Fruit fly (Drosophila melanogaster) whole organism, prepupa: Measurements from ENCODE around the gene CG5107.
A peak's percentile ranks its signal among the peaks of the same experiment; 100 is the strongest.

ENCODE experiments used
- Blimp-1 ChIP-seq: fragments of 200-800 bp; sonication (Bioruptor generic); optimal IDR thresholded peaks from 3 replicates; lab custom pipeline; 2017; ENCODE audit warnings: missing biosample characterization, missing genetic modification characterization, mild to moderate bottlenecking, moderate library complexity, missing genetic modification reagents
- CG10631 ChIP-seq: fragments of 200-800 bp; sonication (Bioruptor generic); optimal IDR thresholded peaks from 2 replicates; lab custom pipeline; 2016; ENCODE audit warnings: missing biosample characterization, missing genetic modification characterization
- CG11294 ChIP-seq: fragments of 200-800 bp; sonication (Bioruptor generic); IDR thresholded peaks from 2 replicates; pipeline ENCODE4 v1.3.6; 2022; ENCODE audit warnings: missing biosample characterization, missing genetic modification characterization
- CG11762 ChIP-seq: fragments of 200-800 bp; sonication (Bioruptor generic); optimal IDR thresholded peaks from 3 replicates; lab custom pipeline; 2016; ENCODE audit warnings: missing biosample characterization, missing genetic modification characterization; ENCODE audit not compliant: insufficient read depth
- CG11902 ChIP-seq: fragments of 200-800 bp; sonication (Bioruptor generic); optimal IDR thresholded peaks from 3 replicates; lab custom pipeline; 2016; ENCODE audit warnings: missing biosample characterization, missing genetic modification characterization
- CG15336 ChIP-seq: fragments of 200-800 bp; sonication (Bioruptor generic); IDR thresholded peaks from 2 replicates; pipeline ENCODE4 v1.3.6; 2022; ENCODE audit warnings: missing biosample characterization, missing genetic modification characterization
- CG3032 ChIP-seq: fragments of 200-800 bp; optimal IDR thresholded peaks from 2 replicates; lab custom pipeline; 2019; ENCODE audit warnings: missing biosample characterization, mild to moderate bottlenecking, missing genetic modification characterization, moderate library complexity
- CG32006 ChIP-seq: fragments of 200-800 bp; sonication (Bioruptor generic); optimal IDR thresholded peaks from 3 replicates; lab custom pipeline; 2017; ENCODE audit warnings: missing biosample characterization, mild to moderate bottlenecking, missing genetic modification characterization
- CG34406 ChIP-seq: fragments of 200-800 bp; sonication (Bioruptor generic); optimal IDR thresholded peaks from 3 replicates; lab custom pipeline; 2016; ENCODE audit warnings: missing biosample characterization, missing genetic modification characterization
- CG6163 ChIP-seq: fragments of 200-800 bp; sonication (Bioruptor generic); IDR thresholded peaks from 3 replicates; pipeline ENCODE4 v1.3.6; 2022; ENCODE audit warnings: missing biosample characterization, missing genetic modification characterization
- CG6276 ChIP-seq: fragments of 200-800 bp; sonication (Bioruptor generic); optimal IDR thresholded peaks from 2 replicates; lab custom pipeline; 2017; ENCODE audit warnings: missing biosample characterization, mild to moderate bottlenecking, missing genetic modification characterization
- CG6792 ChIP-seq: fragments of 200-800 bp; sonication (Bioruptor generic); optimal IDR thresholded peaks from 3 replicates; lab custom pipeline; 2016; ENCODE audit warnings: missing biosample characterization, missing genetic modification characterization
- CG6808 ChIP-seq: fragments of 200-800 bp; sonication (Bioruptor generic); optimal IDR thresholded peaks from 3 replicates; lab custom pipeline; 2017; ENCODE audit warnings: missing biosample characterization, missing genetic modification characterization, mild to moderate bottlenecking, moderate library complexity, missing genetic modification reagents
- CG6854 ChIP-seq: fragments of 200-800 bp; sonication (Bioruptor generic); optimal IDR thresholded peaks from 2 replicates; lab custom pipeline; 2017; ENCODE audit warnings: missing biosample characterization, mild to moderate bottlenecking, missing genetic modification characterization
- CG7368 ChIP-seq: fragments of 200-800 bp; sonication (Bioruptor generic); optimal IDR thresholded peaks from 3 replicates; lab custom pipeline; 2016; ENCODE audit warnings: missing biosample characterization, missing genetic modification characterization
- CG8119 ChIP-seq: fragments of 200-800 bp; sonication (Bioruptor generic); IDR thresholded peaks from 3 replicates; pipeline ENCODE4 v1.3.6; 2022; ENCODE audit warnings: missing biosample characterization, missing genetic modification characterization
- CG8319 ChIP-seq: fragments of 200-800 bp; sonication (Bioruptor generic); optimal IDR thresholded peaks from 3 replicates; lab custom pipeline; 2016; ENCODE audit warnings: missing biosample characterization, missing genetic modification characterization
- CG9139 ChIP-seq: fragments of 200-800 bp; sonication (Bioruptor generic); optimal IDR thresholded peaks from 3 replicates; lab custom pipeline; 2017; ENCODE audit warnings: missing biosample characterization, mild to moderate bottlenecking, missing genetic modification characterization
- Eip75B ChIP-seq: fragments of 200-800 bp; sonication (Bioruptor generic); optimal IDR thresholded peaks from 3 replicates; lab custom pipeline; 2016; ENCODE audit warnings: missing biosample characterization, missing genetic modification characterization
- Eip78C ChIP-seq: fragments of 200-800 bp; sonication (Bioruptor generic); peaks from one replicate; lab custom pipeline; 2016; ENCODE audit warnings: missing biosample characterization, missing genetic modification characterization
- Eip93F ChIP-seq: fragments of 200-800 bp; sonication (Bioruptor generic); optimal IDR thresholded peaks from 2 replicates; lab custom pipeline; 2016; ENCODE audit warnings: missing biosample characterization, mild to moderate bottlenecking, missing genetic modification characterization
- Ets21C ChIP-seq: fragments of 200-800 bp; sonication (Bioruptor generic); optimal IDR thresholded peaks from 3 replicates; lab custom pipeline; 2016; ENCODE audit warnings: missing biosample characterization, missing genetic modification characterization
- Ets96B ChIP-seq: fragments of 200-800 bp; optimal IDR thresholded peaks from 2 replicates; lab custom pipeline; 2019; ENCODE audit warnings: missing biosample characterization, mild to moderate bottlenecking, missing genetic modification characterization, moderate library complexity
- Gug ChIP-seq: fragments of 200-800 bp; sonication (Bioruptor generic); IDR thresholded peaks from 2 replicates; pipeline ENCODE4 v1.3.6; 2022; ENCODE audit warnings: missing biosample characterization, missing genetic modification characterization
- Hr38 ChIP-seq: sonication (Bioruptor generic); optimal IDR thresholded peaks from 2 replicates; lab custom pipeline; 2016; ENCODE audit warnings: missing biosample characterization, missing genetic modification characterization
- Hr39 ChIP-seq: fragments of 200-800 bp; sonication (Bioruptor generic); optimal IDR thresholded peaks from 2 replicates; lab custom pipeline; 2016; ENCODE audit warnings: missing biosample characterization, missing genetic modification characterization
- Hr4 ChIP-seq: fragments of 200-800 bp; sonication (Bioruptor generic); optimal IDR thresholded peaks from 3 replicates; lab custom pipeline; 2016; ENCODE audit warnings: missing biosample characterization, missing genetic modification characterization
- Met ChIP-seq: fragments of 200-800 bp; sonication (Bioruptor generic); optimal IDR thresholded peaks from 3 replicates; lab custom pipeline; 2016; ENCODE audit warnings: missing biosample characterization, missing genetic modification characterization
- Smox ChIP-seq: fragments of 200-800 bp; sonication (Bioruptor generic); optimal IDR thresholded peaks from 3 replicates; lab custom pipeline; 2016; ENCODE audit warnings: missing biosample characterization, missing genetic modification characterization
- Sox102F ChIP-seq: fragments of 200-800 bp; sonication (Bioruptor generic); optimal IDR thresholded peaks from 2 replicates; lab custom pipeline; 2016; ENCODE audit warnings: missing biosample characterization, mild to moderate bottlenecking, missing genetic modification characterization
- Sox15 ChIP-seq: fragments of 200-800 bp; sonication (Bioruptor generic); optimal IDR thresholded peaks from 3 replicates; lab custom pipeline; 2016; ENCODE audit warnings: missing biosample characterization, missing genetic modification characterization
- achi ChIP-seq: fragments of 200-800 bp; sonication (Bioruptor generic); optimal IDR thresholded peaks from 3 replicates; lab custom pipeline; 2016; ENCODE audit warnings: missing biosample characterization, missing genetic modification characterization
- acj6 ChIP-seq: fragments of 200-800 bp; sonication (Bioruptor generic); optimal IDR thresholded peaks from 3 replicates; lab custom pipeline; 2016; ENCODE audit warnings: missing biosample characterization, missing genetic modification characterization
- cyc ChIP-seq: fragments of 200-800 bp; sonication (Bioruptor generic); optimal IDR thresholded peaks from 3 replicates; lab custom pipeline; 2016; ENCODE audit warnings: missing biosample characterization, missing genetic modification characterization
- dac ChIP-seq: fragments of 200-800 bp; sonication (Bioruptor generic); optimal IDR thresholded peaks from 2 replicates; lab custom pipeline; 2017; ENCODE audit warnings: missing biosample characterization, mild to moderate bottlenecking, missing genetic modification characterization
- dsx ChIP-seq: fragments of 200-800 bp; optimal IDR thresholded peaks from 3 replicates; lab custom pipeline; 2019; ENCODE audit warnings: missing biosample characterization, mild to moderate bottlenecking, missing genetic modification characterization, moderate library complexity; ENCODE audit not compliant: poor library complexity, severe bottlenecking
- fd59A ChIP-seq: fragments of 200-800 bp; sonication (Bioruptor generic); optimal IDR thresholded peaks from 2 replicates; lab custom pipeline; 2017; ENCODE audit warnings: missing biosample characterization, mild to moderate bottlenecking, missing genetic modification characterization, missing genetic modification reagents
- fkh ChIP-seq: fragments of 200-800 bp; sonication (Bioruptor generic); optimal IDR thresholded peaks from 3 replicates; lab custom pipeline; 2017; ENCODE audit warnings: missing biosample characterization, mild to moderate bottlenecking, missing genetic modification characterization, moderate library complexity
- lz ChIP-seq: fragments of 200-800 bp; sonication (Bioruptor generic); optimal IDR thresholded peaks from 3 replicates; lab custom pipeline; 2016; ENCODE audit warnings: missing biosample characterization, missing genetic modification characterization
- pdm3 ChIP-seq: fragments of 200-800 bp; sonication (Bioruptor generic); optimal IDR thresholded peaks from 3 replicates; lab custom pipeline; 2016; ENCODE audit warnings: missing biosample characterization, missing genetic modification characterization
- salr ChIP-seq, 2 experiments: fragments of 200-800 bp; sonication (Bioruptor generic); optimal IDR thresholded peaks; 3 replicates each; lab custom pipeline; 2016 to 2018; ENCODE audit warnings: missing biosample characterization in 2 of 2, missing genetic modification characterization in 2 of 2, mild to moderate bottlenecking in 1 of 2
- spab ChIP-seq: fragments of 200-800 bp; sonication (Bioruptor generic); optimal IDR thresholded peaks from 2 replicates; lab custom pipeline; 2017; ENCODE audit warnings: missing biosample characterization, mild to moderate bottlenecking, missing genetic modification characterization, missing genetic modification reagents
- svp ChIP-seq: fragments of 200-800 bp; sonication (Bioruptor generic); peaks from one replicate; lab custom pipeline; 2016; ENCODE audit warnings: missing biosample characterization, missing genetic modification characterization
- topi ChIP-seq: fragments of 200-800 bp; sonication (Bioruptor generic); optimal IDR thresholded peaks from 3 replicates; lab custom pipeline; 2016; ENCODE audit warnings: missing biosample characterization, missing genetic modification characterization
- vri ChIP-seq: fragments of 200-800 bp; sonication (Bioruptor generic); optimal IDR thresholded peaks from 3 replicates; lab custom pipeline; 2016; ENCODE audit warnings: missing biosample characterization, mild to moderate bottlenecking, missing genetic modification characterization

CG5107 gene

dm6 chr3R:25459200-25459809, 45.7 kb upstream of the CG5107 start (continued):
- no peak for TF ChIP-seq Gug (GFP tag; lab: Robert Waterston, UW)
- TF ChIP-seq CG9139 = no peak
- peak; percentile 15 for TF ChIP-seq CG6792
- no peak for TF ChIP-seq CG7368 (GFP tag; lab: Kevin White, UChicago)
- TF ChIP-seq spab (GFP tag; lab: Kevin White, UChicago) = peak; percentile 13
- peak; percentile 42 for TF ChIP-seq CG3032 (tag; lab: Kevin White, UChicago)
- peak; percentile 33 for TF ChIP-seq Smox (GFP tag; lab: Kevin White, UChicago)
- TF ChIP-seq CG8119 (GFP tag; lab: Robert Waterston, UW) = peak; percentile 74
- TF ChIP-seq fd59A = no peak
- TF ChIP-seq CG6163 (GFP tag; lab: Robert Waterston, UW) = 0 out of 3 replicates have a peak, but pooled peaks have one; percentile 27
- TF ChIP-seq fkh = no peak
- peak; percentile 88 for TF ChIP-seq Eip78C
- peak; percentile 46 for TF ChIP-seq Hr4 (GFP tag; lab: Kevin White, UChicago)
- TF ChIP-seq CG11902 = no peak
- no peak for TF ChIP-seq svp (GFP tag; lab: Kevin White, UChicago)
- peak in 1 of 2 experiments; percentile 60 for TF ChIP-seq salr (GFP tag; optimal IDR thresholded peaks at IDR 0.05; lab: Kevin White, UChicago)
- TF ChIP-seq vri = no peak
- TF ChIP-seq acj6 (GFP tag; lab: Kevin White, UChicago) = peak; percentile 53
- TF ChIP-seq Ets21C (GFP tag; lab: Kevin White, UChicago) = no peak
- no peak for TF ChIP-seq dac (GFP tag; lab: Kevin White, UChicago)
- no peak for TF ChIP-seq CG11762

dm6 chr3R:25460650-25461049, 44.3 kb upstream of the CG5107 start:
- no peak for TF ChIP-seq CG6854
- TF ChIP-seq Eip93F (GFP tag; lab: Kevin White, UChicago) = no peak
- no peak for TF ChIP-seq pdm3 (GFP tag; lab: Kevin White, UChicago)
- no peak for TF ChIP-seq Hr38 (GFP tag; lab: Kevin White, UChicago)
- TF ChIP-seq CG34406 (GFP tag; lab: Kevin White, UChicago) = no peak
- no peak for TF ChIP-seq Ets96B (tag; lab: Kevin White, UChicago)
- no peak for TF ChIP-seq achi (GFP tag; lab: Kevin White, UChicago)
- no peak for TF ChIP-seq Sox102F (GFP tag; lab: Kevin White, UChicago)
- TF ChIP-seq topi (GFP tag; lab: Kevin White, UChicago) = no peak

dm6 chr3R:25461666-25462065, 43.3 kb upstream of the CG5107 start:
- TF ChIP-seq CG11762 (peak; percentile 33), CG34406 (GFP tag; lab: Kevin White, UChicago) (peak; percentile 67), dsx (GFP tag; lab: Kevin White, UChicago) (no peak), Hr38 (GFP tag; lab: Kevin White, UChicago) (no peak), Smox (GFP tag; lab: Kevin White, UChicago) (peak; percentile 76), svp (GFP tag; lab: Kevin White, UChicago) (peak; percentile 88), CG15336 (peak; percentile 39; the same call in 1 of the 2 replicates), Eip75B (GFP tag; lab: Kevin White, UChicago) (peak; percentile 61), spab (GFP tag; lab: Kevin White, UChicago) (peak; percentile 46), Ets21C (GFP tag; lab: Kevin White, UChicago) (peak; percentile 50), achi (GFP tag; lab: Kevin White, UChicago) (peak; percentile 62), dac (GFP tag; lab: Kevin White, UChicago) (no peak), CG6808 (GFP tag; lab: Kevin White, UChicago) (peak; percentile 17), Eip78C (peak; percentile 78), Hr4 (GFP tag; lab: Kevin White, UChicago) (peak; percentile 67), Blimp-1 (GFP tag; lab: Kevin White, UChicago) (no peak), Met (GFP tag; lab: Kevin White, UChicago) (peak; percentile 78), CG6163 (GFP tag; lab: Robert Waterston, UW) (peak; percentile 13; the same call in 1 of the 3 replicates), cyc (GFP tag; lab: Kevin White, UChicago) (peak; percentile 70), CG10631 (peak; percentile 58), CG6276 (peak; percentile 32), Sox102F (GFP tag; lab: Kevin White, UChicago) (peak; percentile 76), CG7368 (GFP tag; lab: Kevin White, UChicago) (peak; percentile 28), CG8319 (peak; percentile 11), Sox15 (GFP tag; lab: Kevin White, UChicago) (peak; percentile 45), Eip93F (GFP tag; lab: Kevin White, UChicago) (no peak), CG32006 (GFP tag; lab: Kevin White, UChicago) (peak; percentile 77), Gug (GFP tag; lab: Robert Waterston, UW) (no peak), lz (GFP tag; lab: Kevin White, UChicago) (peak; percentile 69), CG8119 (GFP tag; lab: Robert Waterston, UW) (peak; percentile 55), Hr39 (peak; percentile 74), Ets96B (tag; lab: Kevin White, UChicago) (peak; percentile 61), CG9139 (no peak), CG11294 (GFP tag; lab: Robert Waterston, UW) (no peak)
